Worm (Caenorhabditis elegans) whole organism, midembryonic: ENCODE results near the gene C04C3.4.
"Not testable (repeated sequence)": the region's sequence is repeated elsewhere in the genome, so short reads cannot be mapped to it uniquely, and the experiment has no call there.

Experiments
- T22C8.4 ChIP-seq: fragments of 200-800 bp; sonication (Bioruptor generic); IDR thresholded peaks from 2 replicates; pipeline ENCODE4 v1.3.6; 2022; ENCODE audit warnings: missing genetic modification characterization, missing compliant biosample characterization
- cog-1 ChIP-seq: sonication (generic microtip); optimal IDR thresholded peaks from 2 replicates; lab custom pipeline; 2016; ENCODE audit warnings: missing genetic modification characterization, missing compliant biosample characterization
- flt-1 ChIP-seq: fragments of 200-800 bp; sonication (Bioruptor generic); IDR thresholded peaks from 2 replicates; pipeline ENCODE4 v1.3.6; 2022; ENCODE audit warnings: missing genetic modification characterization, missing compliant biosample characterization
- klf-2 ChIP-seq: fragments of 200-800 bp; sonication (Bioruptor generic); conservative IDR thresholded peaks from 2 replicates; pipeline ENCODE4 v1.3.6; 2022; ENCODE audit warnings: missing genetic modification reagents, missing genetic modification characterization, missing compliant biosample characterization
- med-1 ChIP-seq: sonication (generic microtip); optimal IDR thresholded peaks from 2 replicates; lab custom pipeline; 2017; ENCODE audit warnings: missing genetic modification characterization, mild to moderate bottlenecking, missing compliant biosample characterization, antibody characterized with exemption, missing genetic modification reagents; ENCODE audit not compliant: insufficient read depth
- ref-1 ChIP-seq: fragments of 200-800 bp; sonication (Bioruptor generic); conservative IDR thresholded peaks from 2 replicates; pipeline ENCODE4 v1.3.6; 2022; ENCODE audit warnings: missing genetic modification reagents, missing genetic modification characterization, missing compliant biosample characterization
- tab-1 ChIP-seq: fragments of 200-800 bp; sonication (Bioruptor generic); IDR thresholded peaks from 2 replicates; pipeline ENCODE4 v1.3.6; 2022; ENCODE audit warnings: missing genetic modification characterization, missing compliant biosample characterization
- ztf-23 ChIP-seq: fragments of 200-800 bp; sonication (Bioruptor generic); IDR thresholded peaks from 2 replicates; pipeline ENCODE4 v1.3.6; 2022; ENCODE audit warnings: missing genetic modification reagents, missing genetic modification characterization, missing compliant biosample characterization
- ztf-29 ChIP-seq: fragments of 200-800 bp; sonication (Bioruptor generic); IDR thresholded peaks from 2 replicates; pipeline ENCODE4 v1.3.6; 2022; ENCODE audit warnings: missing genetic modification reagents, missing genetic modification characterization, missing compliant biosample characterization

The C04C3.4 gene

DNA sequence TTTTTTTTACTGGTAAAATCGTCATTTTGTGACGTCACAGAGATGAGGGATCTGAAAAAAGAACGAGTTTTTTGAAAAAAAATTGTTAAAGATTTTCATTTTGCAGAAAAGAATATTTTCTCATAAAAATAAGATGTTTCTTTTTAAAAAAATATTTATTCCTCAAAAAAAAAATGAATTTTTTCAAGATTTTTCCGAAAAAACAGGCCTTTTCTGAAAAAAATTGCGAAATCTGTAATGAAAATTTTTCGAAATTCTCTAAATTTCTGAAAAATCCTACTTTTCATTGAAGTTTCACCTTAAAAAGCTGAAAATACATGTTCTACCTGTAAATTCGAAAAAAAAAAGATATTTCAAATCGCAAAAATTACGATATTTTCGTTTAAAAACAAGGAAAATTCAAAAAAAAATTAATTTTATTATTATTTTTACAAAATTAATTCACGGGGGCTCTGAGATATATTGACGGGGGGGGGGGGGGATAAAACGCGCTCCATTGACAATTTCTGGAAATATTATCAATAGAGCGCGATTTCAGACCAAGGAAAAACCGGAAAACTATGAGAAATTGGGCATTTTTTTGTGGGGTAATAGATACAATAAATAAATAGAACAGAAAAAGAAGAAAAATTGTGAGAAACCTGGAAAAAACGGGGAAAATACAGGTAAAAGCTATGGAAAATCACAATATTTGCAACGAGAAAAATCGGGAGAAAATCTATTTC lies 15.9 kb upstream of the C04C3.4 start, which contains the start of gene otub-4:
otub-4 (minus strand) TSS at position 51 of the 725 bp plus-strand sequence.
- TF ChIP-seq ref-1 (GFP tag; lab: Robert Waterston, UW) = no peak
- TF ChIP-seq med-1 (GFP tag; lab: Kevin White, UChicago) = no peak
- no peak for TF ChIP-seq ztf-29
- no peak for TF ChIP-seq tab-1
- no peak for TF ChIP-seq flt-1
- no peak for TF ChIP-seq ztf-23 (GFP tag; lab: Robert Waterston, UW)
- TF ChIP-seq cog-1 (tag; lab: Kevin White, UChicago) = no peak
- no peak for TF ChIP-seq T22C8.4 (GFP tag; lab: Robert Waterston, UW)
- TF ChIP-seq klf-2 = no peak

DNA sequence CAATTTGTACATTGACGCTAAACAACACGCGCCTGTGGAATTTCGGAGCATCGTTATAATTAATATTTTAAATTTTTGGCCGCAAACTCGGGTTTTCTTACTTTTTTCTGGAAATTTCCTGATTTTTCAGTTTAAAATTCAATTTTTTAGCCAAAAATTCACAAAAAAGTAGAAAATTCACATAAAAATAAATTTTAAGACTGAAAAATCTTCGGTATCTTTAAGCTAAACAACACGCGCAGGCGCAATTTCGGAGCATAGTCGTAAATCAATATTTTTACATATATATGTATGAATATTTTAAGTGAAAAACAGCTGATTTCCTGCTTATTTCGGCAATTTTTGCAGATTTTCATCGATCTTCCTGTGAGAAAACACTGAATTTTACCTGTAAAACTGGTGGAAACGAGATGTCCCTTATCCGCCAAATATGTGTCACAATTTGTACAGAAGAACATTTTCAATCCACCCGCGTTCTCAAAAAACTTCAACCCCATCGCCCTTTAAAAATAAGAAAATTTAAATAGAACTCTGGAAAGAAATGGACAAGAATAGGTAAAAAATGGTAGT lies 11.7 kb upstream of the C04C3.4 start, which contains the start of gene B0546.3:
B0546.3 (minus strand) TSS at position 504 of the 570 bp plus-strand sequence.
- TF ChIP-seq klf-2 = no peak
- TF ChIP-seq ref-1 (GFP tag; lab: Robert Waterston, UW) = no peak
- TF ChIP-seq tab-1 = no peak
- no peak for TF ChIP-seq T22C8.4 (GFP tag; lab: Robert Waterston, UW)
- no peak for TF ChIP-seq ztf-29
- no peak for TF ChIP-seq ztf-23 (GFP tag; lab: Robert Waterston, UW)
- TF ChIP-seq med-1 (GFP tag; lab: Kevin White, UChicago) = no peak
- TF ChIP-seq flt-1 = no peak
- TF ChIP-seq cog-1 (tag; lab: Kevin White, UChicago) = no peak

DNA sequence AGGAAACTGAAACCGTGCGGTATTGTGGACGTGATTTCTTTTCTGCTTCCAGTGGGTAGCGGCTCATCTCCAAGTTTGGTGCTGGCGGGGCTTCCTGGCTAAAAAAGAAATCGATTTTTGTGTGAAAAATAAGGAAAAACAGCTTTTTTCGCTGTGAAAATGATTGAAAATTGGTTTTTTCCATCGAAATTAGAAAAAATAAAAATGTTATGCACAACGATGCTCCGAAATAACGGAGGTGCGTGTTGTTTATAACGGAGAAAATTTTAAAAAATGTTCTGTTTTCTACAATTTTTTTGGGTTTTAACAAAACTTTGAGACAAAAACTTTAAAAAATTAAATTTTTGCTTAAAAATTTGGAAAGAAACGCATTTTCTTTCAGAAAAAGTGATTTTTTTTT lies 11.0 kb upstream of the C04C3.4 start:
- no peak for TF ChIP-seq tab-1
- no peak for TF ChIP-seq T22C8.4 (GFP tag; lab: Robert Waterston, UW)
- no peak for TF ChIP-seq med-1 (GFP tag; lab: Kevin White, UChicago)
- TF ChIP-seq flt-1 = no peak
- TF ChIP-seq ref-1 (GFP tag; lab: Robert Waterston, UW) = no peak
- TF ChIP-seq ztf-23 (GFP tag; lab: Robert Waterston, UW) = no peak
- no peak for TF ChIP-seq klf-2
- no peak for TF ChIP-seq cog-1 (tag; lab: Kevin White, UChicago)
- TF ChIP-seq ztf-29 = no peak

DNA sequence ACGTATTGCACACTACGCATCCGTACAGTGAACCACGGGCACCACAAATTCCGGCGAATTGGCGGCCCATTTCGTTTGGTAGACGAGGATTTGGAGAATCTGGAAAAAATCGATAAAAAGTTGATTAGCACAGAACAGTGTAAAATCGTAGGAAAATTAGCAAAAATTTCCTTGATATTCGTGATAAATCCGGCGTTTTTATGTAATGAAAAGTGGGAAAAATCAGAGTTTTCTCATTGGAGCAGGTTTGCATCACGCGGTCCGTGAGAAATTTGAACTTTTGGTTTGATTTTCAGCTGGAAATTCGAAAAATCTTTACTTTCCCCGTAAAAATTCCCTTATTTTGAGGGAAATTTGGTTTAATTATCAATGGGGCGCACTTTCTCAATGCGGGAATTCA lies 10.1 kb upstream of the C04C3.4 start, which contains the start of gene B0546.4:
B0546.4 (minus strand) TSS at position 101 of the 400 bp plus-strand sequence.
- TF ChIP-seq cog-1 (tag; lab: Kevin White, UChicago) (no peak), med-1 (GFP tag; lab: Kevin White, UChicago) (no peak), tab-1 (no peak), flt-1 (no peak), T22C8.4 (GFP tag; lab: Robert Waterston, UW) (no peak), klf-2 (no peak), ztf-23 (GFP tag; lab: Robert Waterston, UW) (no peak), ref-1 (GFP tag; lab: Robert Waterston, UW) (no peak), ztf-29 (no peak)

DNA sequence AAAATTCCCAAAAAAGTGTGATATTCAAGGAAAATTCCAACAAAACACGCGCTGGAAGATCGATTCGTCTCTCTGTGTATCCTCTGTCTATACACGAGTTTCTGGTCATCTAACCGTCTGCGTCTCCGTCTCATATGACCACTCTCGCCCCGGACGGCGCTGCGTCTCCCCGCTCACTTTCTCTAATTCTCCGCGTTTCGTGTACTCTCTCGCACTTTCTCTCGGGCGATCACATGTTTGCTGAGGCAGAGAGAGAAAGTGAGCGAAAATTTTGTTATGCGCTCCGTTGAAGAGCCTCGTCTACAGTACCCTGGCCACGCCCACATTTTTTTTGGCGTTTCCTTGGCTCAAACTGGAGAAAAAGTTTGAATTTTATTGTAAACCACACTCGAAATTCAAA lies 9.6 kb upstream of the C04C3.4 start:
- TF ChIP-seq cog-1 (tag; lab: Kevin White, UChicago) = peak; percentile 62
- no peak for TF ChIP-seq T22C8.4 (GFP tag; lab: Robert Waterston, UW)

DNA sequence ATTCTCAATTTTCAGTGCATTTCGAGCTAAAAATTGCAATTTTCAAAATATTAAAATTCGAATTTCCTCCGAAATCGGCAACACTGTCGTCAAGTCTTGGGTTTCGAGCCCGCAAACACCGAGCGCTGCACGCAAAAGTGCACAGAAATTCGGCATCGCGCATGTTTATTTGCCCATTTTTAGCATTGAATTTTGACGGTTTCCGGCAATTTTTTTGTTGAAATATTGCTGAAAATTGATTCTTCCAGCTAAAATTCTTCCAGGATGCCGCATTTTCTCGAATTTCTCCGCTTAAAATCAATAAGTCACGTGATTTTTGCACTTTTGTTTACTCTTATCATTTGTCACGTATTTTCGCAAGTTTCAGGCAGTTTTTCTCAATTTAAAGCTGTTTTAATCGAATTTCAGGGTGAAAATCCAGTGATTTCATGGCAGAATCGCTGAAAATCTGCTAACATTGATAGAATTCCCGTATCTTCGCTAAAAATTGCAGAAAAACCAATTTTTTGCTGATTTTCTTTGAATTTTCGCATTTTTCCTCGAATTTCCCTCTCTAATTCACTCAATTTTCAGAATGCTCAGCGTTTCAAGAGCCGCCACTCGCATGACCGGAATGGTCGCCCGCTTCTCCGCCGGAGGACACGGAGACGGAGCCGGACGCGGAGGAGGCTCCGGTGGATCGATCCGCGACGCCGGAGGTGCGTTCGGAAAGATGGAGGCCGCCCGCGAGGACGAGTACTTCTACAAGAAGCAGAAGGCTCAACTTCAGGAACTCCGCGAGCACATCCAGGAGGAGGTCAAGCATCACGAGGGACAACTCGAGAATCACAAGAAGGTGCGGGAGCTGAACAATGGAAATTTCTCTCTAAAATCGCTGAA lies 8.6 kb upstream of the C04C3.4 start, which contains the start of gene mai-2:
mai-2 (plus strand) TSS at position 574 of the 879 bp plus-strand sequence.
- TF ChIP-seq med-1 (GFP tag; lab: Kevin White, UChicago) (no peak), ztf-23 (GFP tag; lab: Robert Waterston, UW) (no peak), klf-2 (no peak), tab-1 (no peak), T22C8.4 (GFP tag; lab: Robert Waterston, UW) (no peak), cog-1 (tag; lab: Kevin White, UChicago) (no peak), ztf-29 (no peak)

DNA sequence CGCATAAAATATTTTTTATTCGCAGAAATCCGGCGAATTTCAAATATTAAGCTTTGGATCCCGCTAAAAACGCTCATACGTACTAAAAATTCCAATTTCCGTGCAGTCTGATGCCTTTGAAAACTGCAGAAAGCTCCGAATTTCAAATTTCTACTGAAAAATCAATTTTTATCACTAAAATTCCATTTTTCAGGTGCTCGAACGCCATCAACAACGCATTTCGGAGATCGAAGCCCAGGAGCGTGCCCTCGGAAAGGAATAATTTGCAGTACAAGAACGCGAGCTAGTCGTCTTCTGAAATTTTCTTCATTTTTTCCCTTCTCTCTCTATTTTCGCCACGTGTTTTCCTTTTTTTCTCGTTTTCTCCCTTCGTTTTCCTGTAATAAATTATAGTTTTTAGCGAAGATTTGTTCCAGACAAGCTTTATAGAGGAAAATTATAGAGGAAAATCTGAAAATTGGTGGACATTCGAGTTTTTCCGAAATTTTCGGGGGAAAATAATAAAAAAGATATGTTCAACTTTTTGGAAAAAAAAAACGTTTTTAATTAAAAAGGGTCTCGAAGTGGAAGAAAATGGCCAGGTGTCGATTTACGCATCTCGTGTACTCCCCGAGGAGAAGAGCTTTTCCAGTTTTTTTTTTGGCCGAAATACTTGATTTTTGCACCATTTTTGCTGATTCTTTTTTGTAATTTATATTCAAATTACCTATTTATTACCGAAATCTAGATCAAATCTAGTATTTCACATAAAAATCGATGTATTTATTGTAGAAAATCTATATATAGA lies 7.5 kb upstream of the C04C3.4 start:
- TF ChIP-seq cog-1 (tag; lab: Kevin White, UChicago) (no peak), ref-1 (GFP tag; lab: Robert Waterston, UW) (no peak), ztf-29 (no peak), klf-2 (no peak), ztf-23 (GFP tag; lab: Robert Waterston, UW) (no peak), tab-1 (no peak), flt-1 (no peak), med-1 (GFP tag; lab: Kevin White, UChicago) (no peak), T22C8.4 (GFP tag; lab: Robert Waterston, UW) (no peak)

DNA sequence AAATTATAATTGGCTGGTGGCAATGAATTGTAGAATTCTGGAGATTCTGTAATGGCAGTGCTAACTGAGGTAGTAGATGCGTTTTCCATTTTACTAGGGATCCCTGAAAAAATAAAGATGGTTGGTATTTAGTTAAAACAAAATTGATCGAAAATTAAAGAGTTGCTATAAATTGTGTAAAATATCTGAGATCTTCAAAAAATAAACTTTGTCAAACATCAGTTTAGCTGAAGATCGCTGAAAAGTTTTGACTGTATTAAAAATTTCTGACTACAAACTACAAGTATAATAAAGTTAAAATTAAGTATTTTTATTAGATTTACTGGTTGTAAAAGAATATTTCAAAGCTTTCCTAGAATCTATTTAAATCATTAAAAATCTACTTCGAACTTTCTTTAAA lies 4.2 kb upstream of the C04C3.4 start, which contains the start of gene B0546.5:
B0546.5 (minus strand) TSS at position 101 of the 400 bp plus-strand sequence.
- not testable (repeated sequence) for TF ChIP-seq ztf-29; ref-1 (GFP tag; lab: Robert Waterston, UW); T22C8.4 (GFP tag; lab: Robert Waterston, UW)
